Worm (Caenorhabditis elegans) whole organism, L3 larva: ENCODE results near the gene F20C5.11.

Experiments used
- R02D3.7 ChIP-seq: fragments of 150-350 bp; optimal IDR thresholded peaks from 2 replicates; lab custom pipeline; 2014; ENCODE audit warnings: missing biosample characterization, missing genetic modification characterization
- ZK546.5 ChIP-seq: sonication (generic microtip); optimal IDR thresholded peaks from 2 replicates; lab custom pipeline; 2017; ENCODE audit warnings: missing biosample characterization, missing genetic modification characterization
- ama-1 ChIP-seq: fragments of 150-350 bp; optimal IDR thresholded peaks from 2 replicates; lab custom pipeline; 2018
- ceh-28 ChIP-seq: fragments of 150-350 bp; optimal IDR thresholded peaks from 2 replicates; lab custom pipeline; 2014; ENCODE audit warnings: missing biosample characterization, missing genetic modification reagents, missing genetic modification characterization
- egl-27 ChIP-seq: sonication (generic microtip); optimal IDR thresholded peaks from 4 replicates; lab custom pipeline; 2017; ENCODE audit warnings: missing biosample characterization, missing genetic modification reagents, missing genetic modification characterization
- egl-5 ChIP-seq: fragments of 150-350 bp; optimal IDR thresholded peaks from 2 replicates; lab custom pipeline; 2017; ENCODE audit warnings: missing biosample characterization, missing genetic modification reagents, missing genetic modification characterization, inconsistent platforms
- elt-2 ChIP-seq: sonication (generic microtip); optimal IDR thresholded peaks from 2 replicates; lab custom pipeline; 2016; ENCODE audit warnings: missing genetic modification reagents, mild to moderate bottlenecking, missing genetic modification characterization, missing compliant biosample characterization
- elt-3 ChIP-seq, 3 experiments: fragments of 150-350 bp in 1 of 3; sonication (generic microtip) in 2 of 3; optimal IDR thresholded peaks; 2 replicates in 2 of 3; 4 replicates in 1 of 3; lab custom pipeline; 2014 to 2017; ENCODE audit warnings: missing biosample characterization in 3 of 3, missing genetic modification characterization in 3 of 3
- fkh-10 ChIP-seq: sonication (generic microtip); optimal IDR thresholded peaks from 2 replicates; lab custom pipeline; 2017; ENCODE audit warnings: missing biosample characterization, missing genetic modification reagents, missing genetic modification characterization
- fkh-2 ChIP-seq: fragments of 150-350 bp; optimal IDR thresholded peaks from 2 replicates; lab custom pipeline; 2014; ENCODE audit warnings: missing biosample characterization, missing genetic modification reagents, missing genetic modification characterization
- fos-1 ChIP-seq: fragments of 150-350 bp; optimal IDR thresholded peaks from 2 replicates; lab custom pipeline; 2014; ENCODE audit warnings: missing biosample characterization, missing genetic modification characterization
- hmg-11 ChIP-seq: sonication (generic microtip); optimal IDR thresholded peaks from 2 replicates; lab custom pipeline; 2016; ENCODE audit warnings: missing genetic modification characterization, missing compliant biosample characterization
- jun-1 ChIP-seq: fragments of 150-350 bp; optimal IDR thresholded peaks from 2 replicates; lab custom pipeline; 2014; ENCODE audit warnings: missing biosample characterization, missing genetic modification reagents, missing genetic modification characterization
- lin-15B ChIP-seq: fragments of 150-350 bp; optimal IDR thresholded peaks from 2 replicates; lab custom pipeline; 2014; ENCODE audit warnings: missing biosample characterization, missing genetic modification characterization
- lin-39 ChIP-seq: fragments of 150-350 bp; optimal IDR thresholded peaks from 2 replicates; lab custom pipeline; 2018; ENCODE audit warnings: missing biosample characterization, missing genetic modification reagents, missing genetic modification characterization
- lsy-12 ChIP-seq: sonication (generic microtip); optimal IDR thresholded peaks from 2 replicates; lab custom pipeline; 2016; ENCODE audit warnings: mild to moderate bottlenecking, missing genetic modification characterization, missing compliant biosample characterization
- mml-1 ChIP-seq: fragments of 150-350 bp; sonication (generic microtip); optimal IDR thresholded peaks from 3 replicates; lab custom pipeline; 2014; ENCODE audit warnings: missing biosample characterization, missing genetic modification characterization
- nfya-1 ChIP-seq: sonication (generic microtip); optimal IDR thresholded peaks from 2 replicates; lab custom pipeline; 2017; ENCODE audit warnings: missing genetic modification characterization, mild to moderate bottlenecking, missing compliant biosample characterization, antibody characterized with exemption, moderate library complexity; ENCODE audit not compliant: insufficient read depth
- nhr-11 ChIP-seq: fragments of 150-350 bp; optimal IDR thresholded peaks from 2 replicates; lab custom pipeline; 2014; ENCODE audit warnings: missing biosample characterization, missing genetic modification characterization
- nhr-12 ChIP-seq: fragments of 150-350 bp; optimal IDR thresholded peaks from 2 replicates; lab custom pipeline; 2014; ENCODE audit warnings: missing biosample characterization, missing genetic modification characterization
- nhr-237 ChIP-seq: fragments of 150-350 bp; optimal IDR thresholded peaks from 2 replicates; lab custom pipeline; 2014; ENCODE audit warnings: missing biosample characterization, missing genetic modification characterization
- nhr-25 ChIP-seq: sonication (generic microtip); optimal IDR thresholded peaks from 2 replicates; lab custom pipeline; 2017; ENCODE audit warnings: missing biosample characterization, missing genetic modification characterization
- nhr-28 ChIP-seq: fragments of 150-350 bp; optimal IDR thresholded peaks from 2 replicates; lab custom pipeline; 2014; ENCODE audit warnings: missing biosample characterization, missing genetic modification characterization
- nhr-43 ChIP-seq: sonication (generic microtip); optimal IDR thresholded peaks from 2 replicates; lab custom pipeline; 2016; ENCODE audit warnings: mild to moderate bottlenecking, missing genetic modification characterization, missing compliant biosample characterization; ENCODE audit not compliant: poor library complexity, severe bottlenecking
- nhr-67 ChIP-seq: fragments of 150-350 bp; optimal IDR thresholded peaks from 2 replicates; lab custom pipeline; 2014; ENCODE audit warnings: missing biosample characterization, missing genetic modification characterization
- nhr-76 ChIP-seq: fragments of 150-350 bp; sonication (generic microtip); optimal IDR thresholded peaks from 5 replicates; lab custom pipeline; 2014; ENCODE audit warnings: missing biosample characterization, missing genetic modification characterization
- nhr-77 ChIP-seq: fragments of 150-350 bp; optimal IDR thresholded peaks from 2 replicates; lab custom pipeline; 2014; ENCODE audit warnings: missing biosample characterization, missing genetic modification characterization
- pha-4 ChIP-seq: fragments of 150-350 bp; optimal IDR thresholded peaks from 2 replicates; lab custom pipeline; 2014; ENCODE audit warnings: missing biosample characterization, missing genetic modification reagents, missing genetic modification characterization
- pqm-1 ChIP-seq: fragments of 150-350 bp; optimal IDR thresholded peaks from 2 replicates; lab custom pipeline; 2017; ENCODE audit warnings: missing biosample characterization, missing genetic modification characterization, inconsistent platforms
- sea-2 ChIP-seq: fragments of 150-350 bp; sonication (generic microtip); optimal IDR thresholded peaks from 4 replicates; lab custom pipeline; 2014; ENCODE audit warnings: missing biosample characterization, missing genetic modification reagents, missing genetic modification characterization
- skn-1 ChIP-seq: fragments of 150-350 bp; optimal IDR thresholded peaks from 2 replicates; lab custom pipeline; 2014; ENCODE audit warnings: missing biosample characterization, missing genetic modification characterization
- snpc-4 ChIP-seq: fragments of 150-350 bp; optimal IDR thresholded peaks from 2 replicates; lab custom pipeline; 2014; ENCODE audit warnings: missing biosample characterization, missing genetic modification characterization
- unc-39 ChIP-seq: sonication (generic microtip); optimal IDR thresholded peaks from 4 replicates; lab custom pipeline; 2017; ENCODE audit warnings: missing biosample characterization, missing genetic modification characterization
- unc-62 ChIP-seq: fragments of 150-350 bp; sonication (generic microtip); optimal IDR thresholded peaks from 4 replicates; lab custom pipeline; 2014; ENCODE audit warnings: missing biosample characterization, missing genetic modification reagents, missing genetic modification characterization
- zag-1 ChIP-seq: fragments of 150-350 bp; optimal IDR thresholded peaks from 2 replicates; lab custom pipeline; 2014; ENCODE audit warnings: missing biosample characterization, missing genetic modification characterization
- ztf-11 ChIP-seq: fragments of 150-350 bp; optimal IDR thresholded peaks from 2 replicates; lab custom pipeline; 2014; ENCODE audit warnings: missing biosample characterization, missing genetic modification characterization
- ztf-4 ChIP-seq: fragments of 150-350 bp; optimal IDR thresholded peaks from 2 replicates; lab custom pipeline; 2014; ENCODE audit warnings: missing biosample characterization, missing genetic modification characterization

The F20C5.11 gene

DNA sequence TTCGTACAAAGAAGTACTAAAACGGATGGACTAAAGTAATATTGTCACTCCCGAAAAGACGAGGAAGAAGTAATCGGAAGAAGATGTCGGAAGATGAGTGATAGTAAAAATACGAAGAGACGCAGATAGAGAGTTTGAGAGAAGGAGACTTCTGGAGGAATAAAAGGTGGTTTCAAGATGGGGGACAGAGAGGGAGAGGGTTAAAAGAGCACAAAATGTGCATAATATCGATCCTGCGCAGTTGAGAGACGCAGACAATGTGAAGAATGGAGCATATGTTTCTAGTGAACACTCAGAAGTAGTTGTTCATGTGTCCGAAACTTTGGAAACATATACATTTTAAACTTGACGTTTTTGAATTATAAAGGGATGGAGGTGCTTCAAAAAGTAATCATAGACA lies 675 bp upstream of the F20C5.11 start:
- TF ChIP-seq lin-39 (tag; lab: Kevin White, UChicago), result peak; percentile 81
- no peak for TF ChIP-seq zag-1
- TF ChIP-seq ztf-11 (tag; lab: Kevin White, UChicago), result no peak
- TF ChIP-seq lin-15B, result peak; percentile 37
- TF ChIP-seq nhr-28 (tag; lab: Kevin White, UChicago), result no peak
- peak; percentile 52 for TF ChIP-seq snpc-4
- peak; percentile 82 for TF ChIP-seq nfya-1
- no peak for TF ChIP-seq fos-1 (tag; lab: Kevin White, UChicago)
- no peak for TF ChIP-seq nhr-67 (tag; lab: Kevin White, UChicago)
- peak; percentile 48 for TF ChIP-seq fkh-10
- TF ChIP-seq ceh-28 (tag; lab: Kevin White, UChicago), result peak; percentile 69
- no peak for TF ChIP-seq unc-62 (GFP tag; lab: Kevin White, UChicago)
- TF ChIP-seq hmg-11 (tag; lab: Kevin White, UChicago), result peak; percentile 28
- peak; percentile 46 for TF ChIP-seq sea-2 (GFP tag; lab: Kevin White, UChicago)
- no peak for TF ChIP-seq pha-4 (tag; lab: Kevin White, UChicago)
- TF ChIP-seq nhr-25 (tag; lab: Kevin White, UChicago), result no peak
- TF ChIP-seq nhr-11 (tag; lab: Kevin White, UChicago), result no peak
- TF ChIP-seq pqm-1 (tag; lab: Kevin White, UChicago), result no peak

DNA sequence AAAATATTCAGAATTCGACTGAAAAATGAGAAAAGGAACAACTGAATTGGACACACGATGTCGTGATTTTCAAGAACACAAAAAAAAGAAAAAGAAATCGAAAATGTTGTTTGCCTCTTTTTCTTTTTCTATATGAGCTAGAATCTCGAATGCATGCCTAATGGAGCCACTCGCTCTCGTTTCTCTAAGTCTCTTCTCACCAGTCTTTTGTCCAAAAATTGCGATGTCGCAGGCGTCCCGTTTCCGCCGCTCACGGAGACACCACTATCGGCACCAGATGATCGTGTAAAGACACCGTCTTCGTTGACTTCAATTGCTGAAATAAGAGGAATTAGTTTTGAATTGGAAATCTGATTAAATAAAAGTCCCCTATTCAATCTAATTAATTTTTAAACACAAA lies 3.2 kb downstream of the F20C5.11 start:
- TF ChIP-seq nfya-1, result peak; percentile 66
- no peak for TF ChIP-seq nhr-237
- TF ChIP-seq nhr-12 (tag; lab: Kevin White, UChicago), result no peak
- TF ChIP-seq nhr-67 (tag; lab: Kevin White, UChicago), result no peak
- no peak for TF ChIP-seq R02D3.7
- peak; percentile 4 for TF ChIP-seq pha-4 (tag; lab: Kevin White, UChicago)
- TF ChIP-seq ama-1 (lab: Kevin White, UChicago), result no peak
- no peak for TF ChIP-seq skn-1 (tag; lab: Kevin White, UChicago)
- TF ChIP-seq nhr-25 (tag; lab: Kevin White, UChicago), result no peak
- TF ChIP-seq ztf-4 (tag; lab: Kevin White, UChicago), result no peak
- TF ChIP-seq lsy-12 (tag; lab: Kevin White, UChicago), result no peak
- no peak for TF ChIP-seq unc-39
- TF ChIP-seq nhr-76, result no peak
- TF ChIP-seq jun-1 (tag; lab: Kevin White, UChicago), result no peak
- TF ChIP-seq fos-1 (tag; lab: Kevin White, UChicago), result no peak
- no peak for TF ChIP-seq mml-1 (tag; lab: Kevin White, UChicago)
- no peak for TF ChIP-seq sea-2 (GFP tag; lab: Kevin White, UChicago)
- TF ChIP-seq lin-15B, result peak; percentile 27
- TF ChIP-seq hmg-11 (tag; lab: Kevin White, UChicago), result peak; percentile 32
- TF ChIP-seq ZK546.5, result no peak
- no peak for TF ChIP-seq nhr-28 (tag; lab: Kevin White, UChicago)
- TF ChIP-seq zag-1, result no peak
- no peak for TF ChIP-seq nhr-11 (tag; lab: Kevin White, UChicago)
- TF ChIP-seq pqm-1 (tag; lab: Kevin White, UChicago), result no peak
- no peak for TF ChIP-seq snpc-4
- no peak for TF ChIP-seq unc-62 (GFP tag; lab: Kevin White, UChicago)
- TF ChIP-seq lin-39 (tag; lab: Kevin White, UChicago), result peak; percentile 84
- TF ChIP-seq elt-2 (tag; lab: Kevin White, UChicago), result peak; percentile 17
- no peak for TF ChIP-seq ztf-11 (tag; lab: Kevin White, UChicago)
- TF ChIP-seq fkh-10, result peak; percentile 37
- TF ChIP-seq nhr-77 (tag; lab: Kevin White, UChicago), result no peak

DNA sequence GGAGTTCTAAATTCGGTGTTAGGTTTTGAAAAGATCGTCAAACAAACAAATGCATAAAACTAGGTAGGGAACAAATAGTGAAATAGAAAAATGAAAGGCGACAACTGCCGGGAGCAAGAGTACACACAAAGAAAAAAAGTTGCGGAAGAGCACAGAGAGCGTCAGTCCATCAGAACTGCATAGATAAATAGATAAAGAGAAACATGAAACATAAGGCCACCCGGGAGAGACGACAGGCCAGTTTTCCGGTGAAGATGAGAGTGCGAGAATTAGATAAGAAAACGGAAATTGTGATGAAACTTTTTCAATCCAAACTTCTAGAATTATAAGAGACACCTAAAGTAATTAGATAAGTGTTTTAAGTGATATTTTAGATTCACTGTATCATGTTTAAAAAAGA lies 4.1 kb downstream of the F20C5.11 start:
- TF ChIP-seq nfya-1 (peak; percentile 41), egl-5 (tag; lab: Kevin White, UChicago) (no peak), pqm-1 (tag; lab: Kevin White, UChicago) (peak; percentile 68), pha-4 (tag; lab: Kevin White, UChicago) (peak; percentile 45), nhr-43 (no peak), nhr-25 (tag; lab: Kevin White, UChicago) (no peak), elt-2 (tag; lab: Kevin White, UChicago) (peak; percentile 85)

DNA sequence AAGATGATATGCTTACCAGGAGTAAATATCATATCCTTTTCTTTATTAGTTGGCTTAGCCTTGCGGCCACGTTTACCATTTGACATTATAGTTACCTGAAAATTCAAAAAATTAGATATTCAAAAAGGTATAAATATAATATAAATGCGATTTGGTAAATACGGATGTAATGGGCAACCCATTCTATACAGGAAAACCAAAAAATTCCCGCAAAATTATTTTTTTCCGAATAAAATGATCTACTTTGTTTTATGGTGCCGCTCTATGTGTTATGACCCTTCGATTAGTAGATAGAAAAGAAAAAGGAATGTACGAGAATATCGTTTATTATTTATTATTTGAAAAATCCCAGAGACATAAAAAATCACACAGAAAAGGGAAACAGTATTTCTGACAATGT lies 7.1 kb downstream of the F20C5.11 start, which contains the start of gene elli-1:
Gene elli-1 (minus strand): TSS at position 101 of the 400 bp plus-strand sequence.
- TF ChIP-seq fos-1 (tag; lab: Kevin White, UChicago) (no peak), R02D3.7 (no peak), ama-1 (lab: Kevin White, UChicago) (no peak), fkh-2 (tag; lab: Kevin White, UChicago) (no peak), elt-2 (tag; lab: Kevin White, UChicago) (no peak), nhr-43 (no peak), ZK546.5 (no peak), pha-4 (tag; lab: Kevin White, UChicago) (no peak), egl-27 (tag; lab: Kevin White, UChicago) (no peak), elt-3 (tag; optimal IDR thresholded peaks at IDR 0.05; lab: Kevin White, UChicago) (no peak)
